Worm (Caenorhabditis elegans) whole organism, midembryonic: ENCODE measurements around the gene clc-28.
"Not testable (repeated sequence)": the region's sequence is repeated elsewhere in the genome, so short reads cannot be mapped to it uniquely, and the experiment has no call there.

ENCODE experiments used
- T22C8.4 ChIP-seq: fragments of 200-800 bp; sonication (Bioruptor generic); IDR thresholded peaks from 2 replicates; pipeline ENCODE4 v1.3.6; 2022; ENCODE audit warnings: missing genetic modification characterization, missing compliant biosample characterization
- cog-1 ChIP-seq: sonication (generic microtip); optimal IDR thresholded peaks from 2 replicates; lab custom pipeline; 2016; ENCODE audit warnings: missing genetic modification characterization, missing compliant biosample characterization
- flt-1 ChIP-seq: fragments of 200-800 bp; sonication (Bioruptor generic); IDR thresholded peaks from 2 replicates; pipeline ENCODE4 v1.3.6; 2022; ENCODE audit warnings: missing genetic modification characterization, missing compliant biosample characterization
- klf-2 ChIP-seq: fragments of 200-800 bp; sonication (Bioruptor generic); conservative IDR thresholded peaks from 2 replicates; pipeline ENCODE4 v1.3.6; 2022; ENCODE audit warnings: missing genetic modification reagents, missing genetic modification characterization, missing compliant biosample characterization
- med-1 ChIP-seq: sonication (generic microtip); optimal IDR thresholded peaks from 2 replicates; lab custom pipeline; 2017; ENCODE audit warnings: missing genetic modification characterization, mild to moderate bottlenecking, missing compliant biosample characterization, antibody characterized with exemption, missing genetic modification reagents; ENCODE audit not compliant: insufficient read depth
- ref-1 ChIP-seq: fragments of 200-800 bp; sonication (Bioruptor generic); conservative IDR thresholded peaks from 2 replicates; pipeline ENCODE4 v1.3.6; 2022; ENCODE audit warnings: missing genetic modification reagents, missing genetic modification characterization, missing compliant biosample characterization
- tab-1 ChIP-seq: fragments of 200-800 bp; sonication (Bioruptor generic); IDR thresholded peaks from 2 replicates; pipeline ENCODE4 v1.3.6; 2022; ENCODE audit warnings: missing genetic modification characterization, missing compliant biosample characterization
- ztf-23 ChIP-seq: fragments of 200-800 bp; sonication (Bioruptor generic); IDR thresholded peaks from 2 replicates; pipeline ENCODE4 v1.3.6; 2022; ENCODE audit warnings: missing genetic modification reagents, missing genetic modification characterization, missing compliant biosample characterization
- ztf-29 ChIP-seq: fragments of 200-800 bp; sonication (Bioruptor generic); IDR thresholded peaks from 2 replicates; pipeline ENCODE4 v1.3.6; 2022; ENCODE audit warnings: missing genetic modification reagents, missing genetic modification characterization, missing compliant biosample characterization

The clc-28 gene

DNA sequence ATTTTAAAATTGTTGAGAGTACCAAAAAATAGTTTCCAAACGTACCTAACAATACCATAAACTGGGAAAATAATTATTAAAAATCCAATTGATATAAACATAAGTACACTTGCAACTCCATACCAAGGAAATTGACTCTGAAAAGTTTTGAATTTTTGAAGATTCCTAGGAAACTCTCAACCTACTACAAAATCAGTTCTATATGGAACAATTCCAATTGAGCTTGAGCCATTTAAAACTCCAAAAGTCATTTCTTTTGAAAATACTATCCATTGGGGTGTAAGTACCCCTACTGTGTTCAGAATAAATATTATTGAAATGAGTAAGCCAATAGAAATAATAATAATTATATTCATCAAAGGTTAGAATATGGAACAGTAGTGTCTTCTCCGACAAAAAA is at the start of gene clc-28:
TSS of gene clc-28 (minus strand) at position 101 of the 400 bp plus-strand sequence.
- TF ChIP-seq ref-1; med-1 (GFP tag; lab: Kevin White, UChicago); tab-1 (GFP tag; lab: Robert Waterston, UW): not testable (repeated sequence)

DNA sequence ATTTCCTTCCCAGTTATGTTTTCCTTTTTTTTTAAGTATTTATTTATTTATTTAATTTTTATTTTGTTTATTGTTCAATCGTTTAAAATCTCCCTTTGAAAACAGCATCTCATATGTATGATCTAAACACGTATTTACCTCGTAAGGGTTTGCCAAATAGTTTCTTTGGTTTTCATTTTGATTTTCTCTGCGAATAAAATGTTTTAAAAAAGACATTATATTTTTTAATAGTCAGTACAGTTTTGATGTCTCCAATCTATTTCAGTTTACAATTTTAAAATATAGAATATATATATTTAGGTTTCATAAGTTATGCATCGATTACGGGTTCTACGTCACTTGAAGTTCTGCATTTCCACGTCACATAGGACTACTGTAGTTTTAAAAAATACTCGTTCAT is 41.4 kb upstream of the clc-28 start, which contains the start of gene R05D3.12:
TSS of gene R05D3.12 (plus strand) at position 301 of the 400 bp plus-strand sequence.
- no peak for TF ChIP-seq flt-1 (GFP tag; lab: Robert Waterston, UW)
- TF ChIP-seq tab-1 (GFP tag; lab: Robert Waterston, UW), result no peak
- no peak for TF ChIP-seq cog-1 (tag; lab: Kevin White, UChicago)
- TF ChIP-seq T22C8.4, result no peak

DNA sequence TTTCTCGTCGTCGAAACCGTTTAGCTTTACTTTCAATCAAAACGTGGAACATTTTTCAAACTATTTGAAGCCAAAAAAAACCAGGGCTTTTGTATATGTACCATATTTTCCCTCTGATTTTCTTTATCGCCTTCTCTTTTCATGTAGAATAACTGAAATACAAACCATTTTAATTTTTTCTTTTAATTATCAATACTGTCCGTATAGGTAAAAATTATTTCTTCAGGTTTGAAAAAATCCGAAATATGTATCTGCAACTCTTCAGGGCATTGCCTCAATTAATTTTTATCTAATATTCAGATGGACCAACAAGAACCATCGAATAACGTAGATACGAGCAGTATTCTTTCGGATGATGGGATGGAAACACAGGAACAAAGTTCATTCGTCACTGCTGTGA is 35.7 kb upstream of the clc-28 start, which contains the start of gene met-2:
TSS of gene met-2 (plus strand) at position 301 of the 400 bp plus-strand sequence.
- TF ChIP-seq flt-1 (GFP tag; lab: Robert Waterston, UW) (no peak), ztf-29 (GFP tag; lab: Robert Waterston, UW) (no peak), ref-1 (no peak)

DNA sequence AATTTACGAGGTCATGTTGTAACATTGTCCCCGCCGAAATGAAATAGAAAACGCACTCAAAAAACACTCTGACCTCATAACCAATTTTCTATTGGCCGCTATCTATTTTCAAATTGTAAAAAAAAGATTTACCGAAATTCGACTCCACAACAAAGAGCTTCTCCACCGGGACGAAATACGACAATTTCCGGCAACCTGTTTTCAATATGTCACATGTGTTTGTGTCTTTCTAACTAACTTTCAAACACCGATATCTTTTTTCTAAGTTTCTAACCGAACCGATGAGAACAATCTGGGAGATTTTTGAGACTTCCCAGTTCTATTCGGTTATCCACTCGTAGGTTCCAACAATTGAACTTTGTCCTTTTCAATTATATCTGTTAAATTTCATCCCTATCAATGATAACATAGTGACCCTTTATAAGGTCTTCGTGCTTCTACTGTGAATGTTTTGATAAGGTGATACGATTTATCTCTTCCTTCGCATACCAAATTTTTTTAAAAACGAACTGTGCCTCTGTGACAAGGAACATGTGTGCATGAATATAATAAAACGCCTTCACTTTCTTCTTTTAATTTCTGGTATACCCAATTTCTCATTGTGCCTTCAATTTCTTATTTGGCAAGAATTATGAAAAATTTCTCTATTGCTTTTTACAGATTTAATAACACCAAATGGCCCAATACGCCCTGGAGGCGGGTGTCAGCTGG is 32.5 kb upstream of the clc-28 start, which contains the start of gene lmbr-1:
TSS of gene lmbr-1 (plus strand) at position 661 of the 711 bp plus-strand sequence.
- no peak for TF ChIP-seq ref-1
- TF ChIP-seq T22C8.4, result no peak
- TF ChIP-seq klf-2 (GFP tag; lab: Robert Waterston, UW), result no peak
- TF ChIP-seq med-1 (GFP tag; lab: Kevin White, UChicago), result no peak
- no peak for TF ChIP-seq tab-1 (GFP tag; lab: Robert Waterston, UW)
- TF ChIP-seq cog-1 (tag; lab: Kevin White, UChicago), result no peak
- TF ChIP-seq flt-1 (GFP tag; lab: Robert Waterston, UW), result no peak
- TF ChIP-seq ztf-23 (GFP tag; lab: Robert Waterston, UW), result no peak
- TF ChIP-seq ztf-29 (GFP tag; lab: Robert Waterston, UW), result no peak

DNA sequence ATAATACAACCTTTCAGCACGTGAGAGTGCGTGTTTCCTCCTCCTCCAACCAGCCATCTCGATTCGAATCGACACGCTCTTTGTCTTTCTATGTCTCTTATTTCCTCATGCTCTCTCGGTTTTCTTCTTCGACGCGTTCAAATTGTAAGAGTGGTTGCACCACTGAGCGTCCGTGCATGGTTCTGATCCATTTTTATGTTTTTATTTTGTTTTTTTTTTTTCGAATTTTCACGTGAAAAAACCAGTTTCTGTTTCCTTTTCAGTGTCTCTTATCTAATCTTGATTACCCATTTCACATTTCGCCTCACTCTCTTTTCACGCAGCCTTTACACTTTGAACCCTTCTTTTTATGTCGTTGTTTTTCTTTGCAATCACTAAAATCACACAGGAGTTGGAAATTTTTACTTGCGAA is 31.6 kb upstream of the clc-28 start:
- TF ChIP-seq T22C8.4 (no peak), klf-2 (GFP tag; lab: Robert Waterston, UW) (no peak), ztf-29 (GFP tag; lab: Robert Waterston, UW) (no peak), flt-1 (GFP tag; lab: Robert Waterston, UW) (no peak), med-1 (GFP tag; lab: Kevin White, UChicago) (no peak), ref-1 (no peak), tab-1 (GFP tag; lab: Robert Waterston, UW) (no peak), cog-1 (tag; lab: Kevin White, UChicago) (no peak), ztf-23 (GFP tag; lab: Robert Waterston, UW) (no peak)

DNA sequence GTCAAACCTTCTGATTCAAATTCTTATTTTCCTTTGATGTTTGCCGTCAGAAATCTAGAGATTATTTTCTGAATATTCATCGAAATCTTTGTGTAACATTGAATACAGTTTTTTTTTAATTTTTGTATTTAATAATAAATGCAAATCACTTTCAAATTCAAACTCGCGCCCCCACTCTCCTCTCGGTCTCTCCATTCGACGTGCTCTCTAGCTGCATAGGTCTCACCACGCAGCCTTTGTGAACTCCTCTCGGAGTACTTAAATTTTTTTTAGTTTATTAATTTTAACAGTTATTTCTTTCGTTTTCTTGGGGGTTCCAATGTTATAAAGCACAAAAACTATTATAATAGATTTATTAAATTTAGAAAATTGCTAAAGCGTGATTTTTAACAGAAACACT is 30.9 kb upstream of the clc-28 start:
- TF ChIP-seq med-1 (GFP tag; lab: Kevin White, UChicago) (no peak), tab-1 (GFP tag; lab: Robert Waterston, UW) (no peak), cog-1 (tag; lab: Kevin White, UChicago) (no peak), ref-1 (no peak), ztf-29 (GFP tag; lab: Robert Waterston, UW) (no peak), klf-2 (GFP tag; lab: Robert Waterston, UW) (no peak), T22C8.4 (no peak), flt-1 (GFP tag; lab: Robert Waterston, UW) (no peak), ztf-23 (GFP tag; lab: Robert Waterston, UW) (no peak)

DNA sequence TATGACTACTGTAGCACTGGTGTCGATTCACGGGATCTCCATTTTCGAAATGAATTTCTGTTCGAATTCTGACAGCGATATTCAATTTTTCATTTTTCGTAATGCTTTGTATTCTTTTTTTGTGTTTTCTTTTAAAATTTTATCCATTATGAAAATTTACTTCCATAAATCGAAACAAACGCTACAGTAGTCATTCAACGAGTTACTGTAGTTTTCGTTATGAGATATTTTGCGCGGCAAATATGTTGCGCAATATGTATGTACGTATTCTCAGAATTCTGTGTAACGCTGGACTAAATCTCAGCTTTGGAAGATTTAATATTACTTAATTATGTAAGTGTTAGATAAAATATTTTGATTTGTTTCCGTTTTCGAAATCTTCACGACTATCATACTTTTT is 29.9 kb upstream of the clc-28 start:
- no peak for TF ChIP-seq ztf-23 (GFP tag; lab: Robert Waterston, UW)
- no peak for TF ChIP-seq T22C8.4
- TF ChIP-seq ref-1, result no peak
- no peak for TF ChIP-seq med-1 (GFP tag; lab: Kevin White, UChicago)
- no peak for TF ChIP-seq klf-2 (GFP tag; lab: Robert Waterston, UW)
- TF ChIP-seq ztf-29 (GFP tag; lab: Robert Waterston, UW), result no peak

DNA sequence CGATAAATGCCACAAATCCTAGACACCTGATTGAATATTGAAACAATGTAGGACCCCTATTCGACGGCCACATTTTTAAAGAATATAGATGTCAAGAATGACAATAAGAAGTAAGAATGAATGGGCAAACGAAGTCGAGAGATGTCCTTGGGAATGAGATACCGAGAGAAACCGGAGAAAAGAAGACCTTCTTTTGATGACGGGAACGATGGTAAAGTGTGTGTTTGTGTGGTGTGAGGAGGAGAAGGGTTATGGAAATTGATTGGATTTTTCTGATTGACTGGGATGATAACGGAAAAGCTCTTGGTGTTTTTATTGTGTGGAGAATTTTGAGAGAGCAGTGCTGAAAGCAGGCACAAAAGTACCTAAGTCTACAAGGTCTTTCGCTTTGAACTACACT is 29.3 kb upstream of the clc-28 start, which contains the start of gene R05D3.9:
TSS of gene R05D3.9 (minus strand) at position 101 of the 400 bp plus-strand sequence.
- TF ChIP-seq cog-1 (tag; lab: Kevin White, UChicago), result no peak
- TF ChIP-seq klf-2 (GFP tag; lab: Robert Waterston, UW), result no peak
- TF ChIP-seq ztf-29 (GFP tag; lab: Robert Waterston, UW), result no peak
- TF ChIP-seq ztf-23 (GFP tag; lab: Robert Waterston, UW), result no peak
- TF ChIP-seq T22C8.4, result no peak
- no peak for TF ChIP-seq flt-1 (GFP tag; lab: Robert Waterston, UW)
- no peak for TF ChIP-seq med-1 (GFP tag; lab: Kevin White, UChicago)
- no peak for TF ChIP-seq tab-1 (GFP tag; lab: Robert Waterston, UW)
- TF ChIP-seq ref-1, result no peak

DNA sequence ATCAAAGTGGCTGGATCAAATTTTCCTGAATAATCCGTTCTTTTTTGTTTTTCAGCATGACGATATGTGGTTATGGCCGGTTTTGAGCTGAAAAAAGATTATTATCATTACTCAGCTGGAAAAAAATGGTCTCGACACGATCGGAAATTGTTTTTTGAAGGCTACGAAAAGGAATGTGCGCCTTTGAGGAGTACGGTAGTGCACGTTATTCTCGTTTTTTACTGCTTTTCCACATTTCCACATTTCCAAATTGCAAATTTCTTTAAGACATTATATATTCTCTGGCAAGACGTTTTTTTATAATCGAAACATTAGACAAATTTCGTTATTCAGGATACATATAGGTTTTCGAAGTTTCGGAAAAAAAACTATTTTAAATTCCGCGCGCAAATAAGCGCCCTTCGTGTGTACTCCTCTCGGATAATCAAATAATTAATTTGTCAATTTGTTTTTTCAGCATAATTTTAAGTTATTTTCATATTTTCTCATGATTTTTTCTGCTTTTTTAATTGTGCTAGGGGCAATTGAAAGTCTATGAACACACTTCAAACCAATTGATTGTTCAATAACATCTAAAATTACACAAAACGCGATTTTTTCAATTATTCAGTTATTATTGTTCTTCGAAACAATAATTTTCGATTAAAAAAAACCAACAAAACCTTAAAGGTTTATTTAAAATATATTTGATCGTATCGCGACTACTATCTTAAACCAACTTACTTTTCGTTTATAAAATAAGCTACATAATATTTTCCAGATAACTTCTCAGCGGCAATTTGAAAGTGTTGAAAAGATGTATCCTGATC is 24.2 kb upstream of the clc-28 start, which contains the start of gene R05D3.3:
TSS of gene R05D3.3 (plus strand) at position 759 of the 809 bp plus-strand sequence.
- TF ChIP-seq tab-1 (GFP tag; lab: Robert Waterston, UW) (no peak), ztf-29 (GFP tag; lab: Robert Waterston, UW) (no peak), ref-1 (no peak), T22C8.4 (no peak), ztf-23 (GFP tag; lab: Robert Waterston, UW) (no peak), med-1 (GFP tag; lab: Kevin White, UChicago) (no peak)
